Worm (Caenorhabditis elegans): ENCODE data around the gene C34F11.5.

C34F11.5 gene

DNA sequence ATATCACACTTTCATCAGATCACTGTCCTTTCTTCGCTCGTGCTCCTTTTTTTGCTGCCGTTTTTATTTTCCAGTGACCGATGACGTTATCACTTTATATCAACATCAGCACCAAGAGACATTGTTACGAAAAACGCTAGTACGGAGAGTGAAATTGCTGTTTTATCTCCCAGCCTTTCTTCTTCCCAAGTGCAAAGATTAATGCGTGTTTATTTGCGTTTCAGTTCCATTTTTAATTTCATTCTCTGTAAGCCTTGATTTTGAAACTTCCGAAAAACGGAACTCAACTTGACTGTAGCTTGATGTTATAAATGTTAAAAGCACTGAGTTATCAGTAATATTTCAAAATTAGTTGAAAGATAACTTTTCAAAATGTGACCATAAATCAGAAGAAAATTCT lies 8.7 kb upstream of the C34F11.5 start:
- TF ChIP-seq zim-3 (tag; optimal IDR thresholded peaks at IDR 0.05) (no peak), nhr-80 (tag; optimal IDR thresholded peaks at IDR 0.05) (peak; percentile 40)

DNA sequence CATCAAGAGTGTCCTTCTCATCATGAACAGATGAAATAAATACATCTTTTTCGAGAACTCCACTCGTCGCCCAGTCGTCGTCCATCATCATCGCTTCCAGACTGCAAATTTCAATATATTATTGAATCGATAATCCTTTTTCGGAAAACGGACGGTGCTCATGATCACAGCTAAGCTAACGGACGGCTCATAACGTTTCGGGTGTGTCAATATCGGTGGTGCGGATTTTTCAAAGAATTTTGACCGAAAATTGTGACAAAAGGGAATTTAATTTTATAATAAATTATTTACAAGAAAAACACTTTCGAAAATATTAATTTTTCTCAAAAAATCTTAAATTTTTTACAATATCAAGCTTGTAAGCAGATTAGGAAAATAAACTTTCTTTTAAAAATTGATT lies 8.1 kb upstream of the C34F11.5 start, which contains the start of gene crh-2:
TSS of gene crh-2 (minus strand) at position 101 of the 400 bp plus-strand sequence.
- TF ChIP-seq hlh-12 (tag; optimal IDR thresholded peaks at IDR 0.05) (no peak), somi-1 (GFP tag; optimal IDR thresholded peaks at IDR 0.05) (no peak), snpc-1.3 (tag; optimal IDR thresholded peaks at IDR 0.05; ENCODE audit: insufficient read depth) (no peak), tbp1 (GFP tag; optimal IDR thresholded peaks at IDR 0.05) (no peak), F49E8.2 (tag; optimal IDR thresholded peaks at IDR 0.05; ENCODE audit: insufficient read depth) (no peak), him-1 (tag; optimal IDR thresholded peaks at IDR 0.05) (no peak)

DNA sequence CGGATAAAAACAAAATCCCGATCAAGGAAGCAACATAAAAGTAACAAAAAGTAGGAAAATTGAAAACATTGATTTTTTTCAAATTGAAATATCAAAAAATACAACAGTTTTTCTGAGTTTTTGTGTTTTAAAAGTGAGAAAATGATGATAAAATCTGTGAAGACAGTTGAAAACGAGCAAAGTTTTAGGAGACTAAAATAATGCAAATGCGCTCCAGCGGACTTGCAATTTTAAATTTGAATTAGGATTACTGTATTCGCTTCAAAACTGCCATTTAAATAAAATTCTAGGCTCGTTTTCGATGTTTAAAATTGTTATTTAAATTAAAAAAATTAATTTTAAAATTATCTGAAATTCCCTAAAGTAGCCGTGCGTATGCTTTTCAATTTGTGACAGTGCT lies 7.7 kb upstream of the C34F11.5 start:
- peak; percentile 57; the same call in 1 of the 2 replicates for TF ChIP-seq mcd-1 (GFP tag; IDR thresholded peaks at IDR 0.05)
- TF ChIP-seq efl-1 (GFP tag; optimal IDR thresholded peaks at IDR 0.05), result peak; percentile 20
- peak; percentile 80 for TF ChIP-seq lsl-1 (GFP tag; optimal IDR thresholded peaks at IDR 0.05)
- TF ChIP-seq C17E4.6 (GFP tag; IDR thresholded peaks at IDR 0.05), result no peak
- TF ChIP-seq D2030.7 (GFP tag; IDR thresholded peaks at IDR 0.05), result peak; percentile 27; the same call in 1 of the 2 replicates
- TF ChIP-seq nfya-1 (tag; optimal IDR thresholded peaks at IDR 0.05; ENCODE audit: borderline replicate concordance, insufficient read depth), result no peak

DNA sequence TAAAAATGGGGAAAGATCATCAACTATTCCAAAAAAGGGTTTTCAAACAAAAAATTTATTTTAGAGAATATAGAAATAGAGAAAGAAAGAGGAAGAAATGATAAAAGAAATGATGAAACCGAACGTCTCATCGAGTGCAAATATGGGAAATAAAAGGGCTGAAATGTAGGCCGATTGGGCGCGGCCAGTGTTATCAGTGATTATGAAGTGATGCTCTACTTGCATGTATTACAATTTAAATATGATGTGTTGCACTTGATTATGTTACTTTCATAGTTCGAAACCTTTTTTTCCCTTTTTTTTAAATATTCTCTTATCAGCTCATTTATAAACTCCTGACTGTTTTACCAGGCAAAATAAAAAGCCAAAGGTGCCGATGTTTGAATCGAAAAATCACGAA lies 3.8 kb upstream of the C34F11.5 start:
- TF ChIP-seq nhr-80 (tag; optimal IDR thresholded peaks at IDR 0.05) (peak; percentile 85), ceh-91 (GFP tag; IDR thresholded peaks at IDR 0.05) (no peak)

DNA sequence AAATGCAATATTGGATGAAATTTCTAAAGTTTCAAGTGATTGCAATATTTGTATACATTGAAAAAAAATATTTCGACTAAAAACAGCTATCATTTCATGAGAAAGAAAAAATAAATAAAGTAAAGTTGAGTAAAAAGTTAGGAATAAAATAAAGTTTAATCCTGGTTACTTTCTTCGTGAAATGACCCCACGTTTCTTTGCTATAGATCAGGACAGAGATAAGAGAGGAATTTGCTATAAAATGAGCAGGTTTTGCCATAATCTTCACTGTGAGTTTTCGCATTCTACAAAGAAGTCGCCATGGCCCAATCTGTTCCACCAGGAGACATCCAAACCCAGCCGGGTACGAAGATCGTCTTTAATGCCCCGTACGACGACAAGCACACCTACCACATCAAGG lies 1.5 kb upstream of the C34F11.5 start, which contains the start of gene msp-49:
TSS of gene msp-49 (plus strand) at position 301 of the 400 bp plus-strand sequence.
- no peak for TF ChIP-seq F10E7.11 (tag; optimal IDR thresholded peaks at IDR 0.05)

DNA sequence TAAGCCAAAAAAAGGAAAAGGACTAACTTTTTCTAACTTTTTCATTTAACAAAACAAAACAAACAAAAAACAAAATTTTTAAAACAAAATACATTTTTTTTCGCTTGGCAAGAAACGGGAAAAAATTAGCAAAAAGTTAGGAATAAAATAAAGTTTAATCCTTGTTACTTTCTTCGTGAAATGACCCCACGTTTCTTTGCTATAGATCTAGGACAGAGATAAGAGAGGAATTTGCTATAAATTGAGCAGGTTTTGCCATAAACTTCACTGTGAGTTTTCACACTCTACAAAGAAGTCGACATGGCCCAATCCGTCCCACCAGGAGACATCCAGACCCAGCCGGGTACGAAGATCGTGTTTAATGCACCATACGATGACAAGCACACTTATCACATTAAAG lies 3.9 kb downstream of the C34F11.5 start, which contains the start of gene msp-50:
TSS of gene msp-50 (plus strand) at position 301 of the 400 bp plus-strand sequence.
- no peak for TF ChIP-seq chd-7 (tag; optimal IDR thresholded peaks at IDR 0.05)
- TF ChIP-seq madf-8 (GFP tag; conservative IDR thresholded peaks at IDR 0.05), result no peak
- TF ChIP-seq ztf-25 (GFP tag; IDR thresholded peaks at IDR 0.05), result no peak
- no peak for TF ChIP-seq F10E7.11 (tag; optimal IDR thresholded peaks at IDR 0.05)
- no peak for TF ChIP-seq nhr-80 (tag; optimal IDR thresholded peaks at IDR 0.05)
- no peak for TF ChIP-seq zfh-2 (GFP tag; conservative IDR thresholded peaks at IDR 0.05)
- no peak for TF ChIP-seq sdz-38 (tag; optimal IDR thresholded peaks at IDR 0.05)
- no peak for TF ChIP-seq ztf-22 (GFP tag; optimal IDR thresholded peaks at IDR 0.05)
- no peak for TF ChIP-seq ccch-3 (GFP tag; optimal IDR thresholded peaks at IDR 0.05)
- no peak for TF ChIP-seq atf-7 (tag; optimal IDR thresholded peaks at IDR 0.05)
- TF ChIP-seq unc-62 (GFP tag; optimal IDR thresholded peaks at IDR 0.05), result no peak
- TF ChIP-seq ceh-58 (GFP tag; IDR thresholded peaks at IDR 0.05), result no peak
- TF ChIP-seq ceh-27 (GFP tag; optimal IDR thresholded peaks at IDR 0.05), result no peak
- no peak for TF ChIP-seq xnd-1 (tag; optimal IDR thresholded peaks at IDR 0.05)
- TF ChIP-seq D2030.7 (GFP tag; IDR thresholded peaks at IDR 0.05), result no peak
- no peak for TF ChIP-seq F39B2.1 (GFP tag; IDR thresholded peaks at IDR 0.05)
- no peak for TF ChIP-seq madf-3 (GFP tag; IDR thresholded peaks at IDR 0.05)
